Fruit fly (Drosophila melanogaster) whole organism, pupa: ENCODE results near the gene CG17343.

Experiments used
- CG10348 ChIP-seq: fragments of 200-800 bp; sonication (Bioruptor generic); IDR thresholded peaks from 2 replicates; pipeline ENCODE4 v1.3.6; 2022; ENCODE audit warnings: missing biosample characterization, missing genetic modification characterization
- CG12605 ChIP-seq: fragments of 200-800 bp; sonication (Bioruptor generic); IDR thresholded peaks from 2 replicates; pipeline ENCODE4 v1.3.6; 2022; ENCODE audit warnings: missing biosample characterization, missing genetic modification characterization
- CG13204 ChIP-seq: fragments of 200-800 bp; sonication (Bioruptor generic); optimal IDR thresholded peaks from 2 replicates; lab custom pipeline; 2018; ENCODE audit warnings: missing biosample characterization, mild to moderate bottlenecking, missing genetic modification characterization, moderate library complexity
- CG14655 ChIP-seq: fragments of 200-800 bp; sonication (Bioruptor generic); optimal IDR thresholded peaks from 3 replicates; lab custom pipeline; 2017; ENCODE audit warnings: mild to moderate bottlenecking, missing biosample characterization, missing genetic modification reagents, missing genetic modification characterization
- CG15710 ChIP-seq: fragments of 200-800 bp; sonication (Bioruptor generic); optimal IDR thresholded peaks from 2 replicates; lab custom pipeline; 2018; ENCODE audit warnings: missing biosample characterization, mild to moderate bottlenecking, missing genetic modification characterization, moderate library complexity
- CG8159 ChIP-seq: fragments of 200-800 bp; sonication (Bioruptor generic); optimal IDR thresholded peaks from 3 replicates; lab custom pipeline; 2018; ENCODE audit warnings: missing biosample characterization, mild to moderate bottlenecking, missing genetic modification characterization, moderate library complexity
- CG8301 ChIP-seq: fragments of 200-800 bp; sonication (Bioruptor generic); optimal IDR thresholded peaks from 2 replicates; lab custom pipeline; 2018; ENCODE audit warnings: missing biosample characterization, mild to moderate bottlenecking, missing genetic modification characterization
- EcR ChIP-seq: fragments of 200-800 bp; sonication (Bioruptor generic); optimal IDR thresholded peaks from 3 replicates; lab custom pipeline; 2019; ENCODE audit warnings: missing biosample characterization, missing genetic modification characterization, mild to moderate bottlenecking, moderate library complexity, missing genetic modification reagents
- Ets98B ChIP-seq: fragments of 200-800 bp; sonication (Bioruptor generic); IDR thresholded peaks from 2 replicates; pipeline ENCODE4 v1.3.6; 2022; ENCODE audit warnings: missing biosample characterization, missing genetic modification characterization
- Pif1B ChIP-seq: fragments of 200-800 bp; sonication (Bioruptor generic); optimal IDR thresholded peaks from 3 replicates; lab custom pipeline; 2016; ENCODE audit warnings: missing biosample characterization, missing genetic modification characterization
- Snoo ChIP-seq: fragments of 200-800 bp; sonication (Bioruptor generic); optimal IDR thresholded peaks from 3 replicates; lab custom pipeline; 2017; ENCODE audit warnings: missing biosample characterization, mild to moderate bottlenecking, missing genetic modification characterization, inconsistent platforms
- fd96Ca ChIP-seq: fragments of 200-800 bp; sonication (Bioruptor generic); IDR thresholded peaks from 3 replicates; pipeline ENCODE4 v1.3.6; 2022; ENCODE audit warnings: missing biosample characterization, missing genetic modification characterization
- gl ChIP-seq: fragments of 200-800 bp; sonication (Bioruptor generic); optimal IDR thresholded peaks from 2 replicates; lab custom pipeline; 2018; ENCODE audit warnings: missing biosample characterization, mild to moderate bottlenecking, missing genetic modification characterization
- rn ChIP-seq: fragments of 200-800 bp; sonication (Bioruptor generic); IDR thresholded peaks from 2 replicates; pipeline ENCODE4 v1.3.6; 2022; ENCODE audit warnings: missing biosample characterization, missing genetic modification characterization

- no peak for TF ChIP-seq fd96Ca (GFP tag; lab: Robert Waterston, UW)
- no peak for TF ChIP-seq CG10348
- no peak for TF ChIP-seq CG8301 (tag; lab: Kevin White, UChicago)
- TF ChIP-seq EcR (GFP tag; lab: Kevin White, UChicago), result no peak
- no peak for TF ChIP-seq CG8159 (tag; lab: Kevin White, UChicago)
- no peak for TF ChIP-seq gl (tag; lab: Kevin White, UChicago)
- TF ChIP-seq CG15710 (tag; lab: Kevin White, UChicago), result no peak
- no peak for TF ChIP-seq CG13204 (GFP tag; lab: Kevin White, UChicago)
- TF ChIP-seq Snoo (tag; lab: Kevin White, UChicago), result no peak
- no peak for TF ChIP-seq CG14655 (GFP tag; lab: Kevin White, UChicago)
- TF ChIP-seq CG12605 (GFP tag; lab: Robert Waterston, UW), result no peak
- TF ChIP-seq rn (GFP tag; lab: Robert Waterston, UW), result no peak
- no peak for TF ChIP-seq Ets98B (GFP tag; lab: Robert Waterston, UW)
- no peak for TF ChIP-seq Pif1B (GFP tag; lab: Kevin White, UChicago)
Observed at dm6 chr2L:19078928-19079327, 14.2 kb downstream of the CG17343 start, which contains the start of gene CG10700.
